Worm (Caenorhabditis elegans): ENCODE results near the gene T05A10.6.

ce11 chrX:10746388-10746787 is 48.2 kb downstream of the T05A10.6 start, which contains the start of gene R07A4.2:
- TF ChIP-seq flt-1 (GFP tag; IDR thresholded peaks at IDR 0.05) (no peak), tbx-37 (GFP tag; conservative IDR thresholded peaks at IDR 0.05) (no peak), pes-1 (GFP tag; IDR thresholded peaks at IDR 0.05) (no peak), ama-1 (optimal IDR thresholded peaks at IDR 0.05) (no peak), hmbx-1 (tag; optimal IDR thresholded peaks at IDR 0.05) (no peak), ceh-13 (GFP tag; optimal IDR thresholded peaks at IDR 0.05) (no peak), scrt-1 (GFP tag; IDR thresholded peaks at IDR 0.05) (no peak)

Measured in whole organism, early embryonic.